Worm (Caenorhabditis elegans) whole organism, midembryonic: Measurements from ENCODE around the gene M142.5.

Source experiments
- T22C8.4 ChIP-seq: fragments of 200-800 bp; sonication (Bioruptor generic); IDR thresholded peaks from 2 replicates; pipeline ENCODE4 v1.3.6; 2022; ENCODE audit warnings: missing genetic modification characterization, missing compliant biosample characterization
- cog-1 ChIP-seq: sonication (generic microtip); optimal IDR thresholded peaks from 2 replicates; lab custom pipeline; 2016; ENCODE audit warnings: missing genetic modification characterization, missing compliant biosample characterization
- ref-1 ChIP-seq: fragments of 200-800 bp; sonication (Bioruptor generic); conservative IDR thresholded peaks from 2 replicates; pipeline ENCODE4 v1.3.6; 2022; ENCODE audit warnings: missing genetic modification reagents, missing genetic modification characterization, missing compliant biosample characterization
- ztf-23 ChIP-seq: fragments of 200-800 bp; sonication (Bioruptor generic); IDR thresholded peaks from 2 replicates; pipeline ENCODE4 v1.3.6; 2022; ENCODE audit warnings: missing genetic modification reagents, missing genetic modification characterization, missing compliant biosample characterization

DNA sequence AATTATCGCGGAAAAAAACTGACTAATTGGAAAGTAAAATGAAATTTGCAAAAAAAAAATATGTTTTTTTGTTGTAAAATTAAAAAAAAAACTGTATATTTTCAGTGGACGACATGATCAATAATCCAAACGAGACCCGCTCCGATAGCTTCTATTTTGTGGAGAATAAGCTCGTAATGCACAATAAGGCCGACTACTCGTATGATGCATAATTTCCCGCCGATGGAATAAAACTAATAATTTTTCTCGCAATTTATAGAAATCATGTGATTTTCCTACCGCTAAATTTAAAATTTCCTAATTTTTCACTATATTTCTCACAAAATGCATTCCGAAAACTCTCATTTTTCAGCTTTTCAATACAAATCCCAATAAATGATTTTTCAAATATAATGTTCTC lies 22.5 kb upstream of the M142.5 start:
- TF ChIP-seq T22C8.4 (no peak), ztf-23 (GFP tag; lab: Robert Waterston, UW) (no peak), cog-1 (tag; lab: Kevin White, UChicago) (no peak), ref-1 (GFP tag; lab: Robert Waterston, UW) (no peak)
